Worm (Caenorhabditis elegans) whole organism, L1 larva: ENCODE results near the gene nhr-133.
A peak's percentile ranks its signal among the peaks of the same experiment; 100 is the strongest.

Experiments used
- C04F5.9 ChIP-seq: sonication (generic microtip); optimal IDR thresholded peaks from 2 replicates; lab custom pipeline; 2016; ENCODE audit warnings: missing genetic modification characterization, missing compliant biosample characterization
- C16A3.4 ChIP-seq: fragments of 150-350 bp; optimal IDR thresholded peaks from 2 replicates; lab custom pipeline; 2014; ENCODE audit warnings: missing biosample characterization, missing genetic modification characterization
- C34B4.2 ChIP-seq: sonication (generic microtip); optimal IDR thresholded peaks from 2 replicates; lab custom pipeline; 2017; ENCODE audit warnings: mild to moderate bottlenecking, missing genetic modification characterization, missing compliant biosample characterization
- F16B12.6 ChIP-seq: fragments of 150-350 bp; optimal IDR thresholded peaks from 2 replicates; lab custom pipeline; 2014; ENCODE audit warnings: missing biosample characterization, missing genetic modification characterization
- aly-2 ChIP-seq: fragments of 150-350 bp; optimal IDR thresholded peaks from 2 replicates; lab custom pipeline; 2014; ENCODE audit warnings: missing biosample characterization, missing genetic modification characterization
- blmp-1 ChIP-seq: fragments of 150-350 bp; optimal IDR thresholded peaks from 2 replicates; lab custom pipeline; 2014; ENCODE audit warnings: missing biosample characterization, missing genetic modification characterization
- ceh-90 ChIP-seq: sonication (generic microtip); optimal IDR thresholded peaks from 2 replicates; lab custom pipeline; 2016; ENCODE audit warnings: missing genetic modification characterization, missing compliant biosample characterization
- dpl-1 ChIP-seq, 3 experiments: fragments of 150-350 bp in 2 of 3; sonication (generic microtip) in 1 of 3; optimal IDR thresholded peaks; 2 replicates each; lab custom pipeline; 2014 to 2017; ENCODE audit warnings: missing biosample characterization in 3 of 3, missing genetic modification characterization in 3 of 3, missing genetic modification reagents in 3 of 3
- efl-3 ChIP-seq: fragments of 200-800 bp; sonication (Bioruptor generic); optimal IDR thresholded peaks from 2 replicates; lab custom pipeline; 2018; ENCODE audit warnings: mild to moderate bottlenecking, missing genetic modification characterization, missing compliant biosample characterization
- egl-13 ChIP-seq: sonication (generic microtip); optimal IDR thresholded peaks from 2 replicates; lab custom pipeline; 2016; ENCODE audit warnings: missing genotype, missing genetic modification reagents, missing genetic modification characterization, missing compliant biosample characterization
- elt-3 ChIP-seq, 6 experiments: fragments of 150-350 bp in 1 of 6; sonication (generic microtip); optimal IDR thresholded peaks; 2 replicates each; lab custom pipeline; 2017 to 2018; ENCODE audit warnings: missing biosample characterization in 6 of 6, missing genetic modification characterization in 6 of 6, inconsistent platforms in 1 of 6
- fkh-4 ChIP-seq: sonication (generic microtip); optimal IDR thresholded peaks from 2 replicates; lab custom pipeline; 2016; ENCODE audit warnings: missing compliant biosample characterization, missing genetic modification characterization, borderline replicate concordance
- fkh-8 ChIP-seq: sonication (generic microtip); optimal IDR thresholded peaks from 2 replicates; lab custom pipeline; 2016; ENCODE audit warnings: mild to moderate bottlenecking, missing genetic modification characterization, missing compliant biosample characterization
- grh-1 ChIP-seq: fragments of 200-800 bp; sonication (Bioruptor generic); IDR thresholded peaks from 2 replicates; pipeline ENCODE4 v1.3.6; 2022; ENCODE audit warnings: missing genetic modification reagents, missing genetic modification characterization, missing compliant biosample characterization
- hlh-4 ChIP-seq: sonication (generic microtip); optimal IDR thresholded peaks from 2 replicates; lab custom pipeline; 2016; ENCODE audit warnings: mild to moderate bottlenecking, missing genetic modification characterization, missing compliant biosample characterization
- hpl-2 ChIP-seq: fragments of 150-350 bp; optimal IDR thresholded peaks from 2 replicates; lab custom pipeline; 2014; ENCODE audit warnings: missing biosample characterization, missing genetic modification reagents, missing genetic modification characterization
- irx-1 ChIP-seq: sonication (generic microtip); optimal IDR thresholded peaks from 2 replicates; lab custom pipeline; 2016; ENCODE audit warnings: missing genetic modification characterization, missing compliant biosample characterization
- lin-13 ChIP-seq: fragments of 150-350 bp; optimal IDR thresholded peaks from 2 replicates; lab custom pipeline; 2014; ENCODE audit warnings: missing biosample characterization, missing genetic modification reagents, missing genetic modification characterization
- lin-14 ChIP-seq: fragments of 200-800 bp; sonication (Bioruptor generic); optimal IDR thresholded peaks from 2 replicates; lab custom pipeline; 2018; ENCODE audit warnings: mild to moderate bottlenecking, missing genetic modification characterization, moderate library complexity, missing compliant biosample characterization
- lin-15B ChIP-seq: fragments of 150-350 bp; sonication (generic microtip); optimal IDR thresholded peaks from 3 replicates; lab custom pipeline; 2014; ENCODE audit warnings: missing biosample characterization, missing genetic modification characterization
- lin-35 ChIP-seq, 2 experiments: fragments of 150-350 bp; optimal IDR thresholded peaks; 2 replicates each; lab custom pipeline; 2014; ENCODE audit warnings: missing biosample characterization in 2 of 2, missing genetic modification characterization in 2 of 2, missing genetic modification reagents in 2 of 2
- lir-3 ChIP-seq: sonication (generic microtip); optimal IDR thresholded peaks from 2 replicates; lab custom pipeline; 2016; ENCODE audit warnings: mild to moderate bottlenecking, missing genetic modification characterization, moderate library complexity, missing compliant biosample characterization; ENCODE audit not compliant: poor library complexity
- mdl-1 ChIP-seq, 2 experiments: fragments of 150-350 bp; optimal IDR thresholded peaks; 2 replicates each; lab custom pipeline; 2014 to 2017; ENCODE audit warnings: missing biosample characterization in 2 of 2, missing genetic modification characterization in 2 of 2, inconsistent platforms in 1 of 2
- mep-1 ChIP-seq: fragments of 150-350 bp; optimal IDR thresholded peaks from 2 replicates; lab custom pipeline; 2014; ENCODE audit warnings: missing biosample characterization, missing genetic modification characterization
- nhr-19 ChIP-seq: fragments of 200-800 bp; sonication (Bioruptor generic); conservative IDR thresholded peaks from 2 replicates; pipeline ENCODE4 v1.3.6; 2022; ENCODE audit warnings: missing genetic modification characterization, missing compliant biosample characterization
- nhr-28 ChIP-seq: fragments of 150-350 bp; optimal IDR thresholded peaks from 2 replicates; lab custom pipeline; 2014; ENCODE audit warnings: missing biosample characterization, missing genetic modification characterization
- nhr-47 ChIP-seq: sonication (generic microtip); optimal IDR thresholded peaks from 2 replicates; lab custom pipeline; 2016; ENCODE audit warnings: mild to moderate bottlenecking, missing genetic modification characterization, moderate library complexity, missing compliant biosample characterization
- nhr-77 ChIP-seq: fragments of 150-350 bp; optimal IDR thresholded peaks from 2 replicates; lab custom pipeline; 2014; ENCODE audit warnings: missing biosample characterization, missing genetic modification characterization
- nhr-84 ChIP-seq: sonication (generic microtip); optimal IDR thresholded peaks from 2 replicates; lab custom pipeline; 2017; ENCODE audit warnings: missing biosample characterization, missing genetic modification characterization
- rnt-1 ChIP-seq: sonication (generic microtip); optimal IDR thresholded peaks from 2 replicates; lab custom pipeline; 2016; ENCODE audit warnings: mild to moderate bottlenecking, missing genetic modification characterization, moderate library complexity, missing compliant biosample characterization
- skn-1 ChIP-seq: fragments of 150-350 bp; optimal IDR thresholded peaks from 2 replicates; lab custom pipeline; 2014; ENCODE audit warnings: missing biosample characterization, missing genetic modification characterization
- snu-23 ChIP-seq: sonication (generic microtip); optimal IDR thresholded peaks from 2 replicates; lab custom pipeline; 2016; ENCODE audit warnings: missing genetic modification characterization, missing compliant biosample characterization
- sox-4 ChIP-seq: sonication (generic microtip); optimal IDR thresholded peaks from 2 replicates; lab custom pipeline; 2016; ENCODE audit warnings: missing genetic modification characterization, missing compliant biosample characterization
- sup-37 ChIP-seq: fragments of 200-800 bp; sonication (Bioruptor generic); optimal IDR thresholded peaks from 2 replicates; lab custom pipeline; 2018; ENCODE audit warnings: mild to moderate bottlenecking, missing genetic modification characterization, missing compliant biosample characterization
- swsn-7 ChIP-seq: sonication (generic microtip); optimal IDR thresholded peaks from 2 replicates; lab custom pipeline; 2016; ENCODE audit warnings: missing genetic modification characterization, missing compliant biosample characterization
- unc-86 ChIP-seq: sonication (generic microtip); optimal IDR thresholded peaks from 2 replicates; lab custom pipeline; 2016; ENCODE audit warnings: missing genetic modification characterization, missing compliant biosample characterization
- ztf-11 ChIP-seq, 2 experiments: sonication (generic microtip); optimal IDR thresholded peaks; 2 replicates each; lab custom pipeline; 2016 to 2017; ENCODE audit warnings: missing genetic modification characterization in 2 of 2, missing biosample characterization in 1 of 2, missing compliant biosample characterization in 1 of 2

Gene nhr-133

DNA sequence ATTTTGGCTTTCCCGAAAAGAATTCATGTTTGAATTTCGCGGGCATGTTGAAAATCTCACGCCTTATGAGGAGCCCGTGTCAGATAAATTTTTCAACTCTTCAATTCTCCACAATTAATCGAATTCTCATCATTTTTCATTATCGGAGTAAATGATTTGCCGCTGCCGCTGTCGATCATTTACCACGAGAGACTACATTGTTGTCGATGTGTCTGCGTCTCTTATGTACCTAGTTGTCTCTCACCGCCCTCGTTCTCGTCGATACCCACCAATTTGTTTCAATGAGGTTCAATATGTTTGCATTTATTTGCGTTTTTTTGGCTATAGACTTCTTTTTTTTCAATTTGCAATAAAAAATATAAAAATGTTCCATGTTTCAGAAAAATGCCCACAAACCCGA lies 19.8 kb downstream of the nhr-133 start, which contains the start of gene nhr-13 (continued):
- TF ChIP-seq snu-23 (GFP tag; lab: Kevin White, UChicago), result peak; percentile 30
- TF ChIP-seq irx-1 (tag; lab: Kevin White, UChicago), result no peak
- no peak for TF ChIP-seq ztf-11 (tag; optimal IDR thresholded peaks at IDR 0.05; lab: Kevin White, UChicago)
- no peak for TF ChIP-seq F16B12.6
- no peak for TF ChIP-seq sup-37
- TF ChIP-seq rnt-1, result peak; percentile 18

DNA sequence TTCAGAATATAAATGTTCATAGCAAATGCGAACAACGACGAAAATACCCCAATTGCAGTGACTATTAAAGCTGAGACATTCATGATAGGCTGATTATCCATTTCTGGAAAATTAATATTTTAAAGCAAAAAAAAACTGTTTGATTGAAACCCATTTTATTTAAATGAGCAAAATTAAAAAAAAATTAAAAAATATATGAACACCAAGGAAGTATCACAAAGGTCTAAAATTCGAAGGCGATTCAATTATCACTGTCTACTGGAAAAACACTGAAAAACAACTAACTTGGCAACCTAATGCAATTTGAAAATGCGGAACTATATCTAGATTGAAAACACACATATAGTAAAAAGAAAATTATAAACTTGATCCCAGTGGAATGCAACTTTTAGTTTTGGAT lies 20.8 kb downstream of the nhr-133 start, which contains the start of gene srbc-42:
srbc-42 (minus strand) TSS at position 101 of the 400 bp plus-strand sequence.
- TF ChIP-seq elt-3 (tag; optimal IDR thresholded peaks at IDR 0.05; lab: Kevin White, UChicago) (no peak), irx-1 (tag; lab: Kevin White, UChicago) (no peak), sup-37 (no peak), dpl-1 (GFP tag; optimal IDR thresholded peaks at IDR 0.05; lab: Kevin White, UChicago) (no peak), lin-15B (no peak), nhr-77 (tag; lab: Kevin White, UChicago) (no peak), hlh-4 (tag; lab: Kevin White, UChicago) (no peak), lir-3 (tag; lab: Kevin White, UChicago) (no peak), lin-13 (no peak), ceh-90 (tag; lab: Kevin White, UChicago) (no peak), skn-1 (tag; lab: Kevin White, UChicago) (no peak)

DNA sequence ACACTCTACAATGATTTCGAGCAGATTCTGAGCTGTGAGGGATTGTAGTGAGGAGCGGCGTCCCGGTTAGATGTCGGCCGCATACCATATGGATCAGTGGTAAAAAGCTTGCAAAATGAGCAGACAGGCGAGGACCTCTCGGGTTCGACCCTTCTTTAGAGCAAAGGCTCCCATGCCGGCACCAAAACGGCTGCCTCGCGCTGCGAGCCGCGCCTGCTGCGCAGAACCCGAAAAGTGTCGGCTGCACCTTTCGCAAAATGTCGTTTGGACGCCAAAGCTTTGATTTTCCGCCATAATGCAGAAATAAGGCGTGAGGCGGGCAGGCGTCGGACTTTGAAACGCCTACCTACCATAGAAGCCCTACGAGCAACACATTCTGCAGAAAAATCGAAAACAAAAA lies 21.5 kb downstream of the nhr-133 start:
- TF ChIP-seq nhr-84, result no peak
- no peak for TF ChIP-seq C16A3.4 (tag; lab: Kevin White, UChicago)
- TF ChIP-seq aly-2 (tag; lab: Kevin White, UChicago), result no peak
- no peak for TF ChIP-seq lin-35 (GFP tag; optimal IDR thresholded peaks at IDR 0.05; lab: Kevin White, UChicago)
- TF ChIP-seq nhr-77 (tag; lab: Kevin White, UChicago), result no peak
- no peak for TF ChIP-seq egl-13 (tag; lab: Kevin White, UChicago)
- TF ChIP-seq mdl-1 (tag; optimal IDR thresholded peaks at IDR 0.05; lab: Kevin White, UChicago), result no peak
- no peak for TF ChIP-seq lin-13
- TF ChIP-seq nhr-19 (GFP tag; lab: Robert Waterston, UW), result no peak
- TF ChIP-seq F16B12.6, result no peak
- TF ChIP-seq nhr-28 (tag; lab: Kevin White, UChicago), result no peak
- TF ChIP-seq efl-3, result no peak
- no peak for TF ChIP-seq unc-86 (tag; lab: Kevin White, UChicago)
- no peak for TF ChIP-seq hpl-2 (GFP tag; lab: Kevin White, UChicago)
- TF ChIP-seq dpl-1 (GFP tag; optimal IDR thresholded peaks at IDR 0.05; lab: Kevin White, UChicago), result no peak
- no peak for TF ChIP-seq swsn-7 (tag; lab: Kevin White, UChicago)
- TF ChIP-seq, all 84 proteins: peak for 0

DNA sequence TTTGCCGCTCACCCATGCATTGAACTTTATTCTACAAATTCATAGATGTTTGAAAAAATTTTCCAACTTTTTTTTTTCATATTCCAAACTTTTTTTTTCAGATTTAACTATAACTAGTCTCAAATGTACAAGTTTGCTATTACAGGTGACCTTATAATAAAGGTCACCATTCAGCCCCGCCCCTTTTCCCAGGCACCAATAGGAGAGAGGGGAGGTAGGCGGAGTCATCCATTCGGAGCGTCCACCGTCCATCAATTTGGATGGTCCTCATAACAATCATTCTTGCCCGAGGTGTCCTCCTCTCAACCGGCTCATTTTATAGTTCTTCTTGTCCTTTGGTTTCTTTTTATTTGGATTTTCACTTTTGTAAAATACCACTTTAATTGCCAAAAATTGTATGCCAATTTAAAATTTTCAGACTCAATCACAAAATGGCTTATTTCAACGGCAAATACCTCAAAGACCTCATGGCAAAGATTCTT lies 24.0 kb downstream of the nhr-133 start, which contains the start of gene Y5H2B.3:
Y5H2B.3 (plus strand) TSS at position 432 of the 482 bp plus-strand sequence.
- TF ChIP-seq mep-1, result no peak
- TF ChIP-seq fkh-4, result no peak
- no peak for TF ChIP-seq C34B4.2 (tag; lab: Kevin White, UChicago)
- TF ChIP-seq nhr-47 (tag; lab: Kevin White, UChicago), result no peak
- no peak for TF ChIP-seq hpl-2 (GFP tag; lab: Kevin White, UChicago)
- no peak for TF ChIP-seq lin-13
- TF ChIP-seq fkh-8 (tag; lab: Kevin White, UChicago), result no peak
- no peak for TF ChIP-seq sox-4 (tag; lab: Kevin White, UChicago)
- TF ChIP-seq grh-1, result no peak
- TF ChIP-seq C04F5.9 (tag; lab: Kevin White, UChicago), result no peak
- no peak for TF ChIP-seq lin-14 (GFP tag; lab: Kevin White, UChicago)
- TF ChIP-seq dpl-1 (GFP tag; optimal IDR thresholded peaks at IDR 0.05; lab: Kevin White, UChicago), result no peak
- no peak for TF ChIP-seq skn-1 (tag; lab: Kevin White, UChicago)
- TF ChIP-seq blmp-1, result no peak
